Fruit fly (Drosophila melanogaster) whole organism, embryonic: ENCODE results near the gene Nubp1.

Source experiments
- Bdp1 ChIP-seq: fragments of 200-800 bp; sonication (Bioruptor generic); optimal IDR thresholded peaks from 3 replicates; lab custom pipeline; 2016; ENCODE audit warnings: missing biosample characterization, missing genetic modification characterization
- Bgb ChIP-seq: fragments of 200-800 bp; sonication (Bioruptor generic); IDR thresholded peaks from 2 replicates; pipeline ENCODE4 v1.3.6; 2022; ENCODE audit warnings: missing biosample characterization, missing genetic modification characterization; ENCODE audit not compliant: partially characterized antibody
- Bteb2 ChIP-seq: fragments of 200-800 bp; sonication (Bioruptor generic); optimal IDR thresholded peaks from 2 replicates; lab custom pipeline; 2016; ENCODE audit warnings: missing biosample characterization, missing genetic modification characterization
- CG11560 ChIP-seq: fragments of 200-800 bp; sonication (Bioruptor generic); IDR thresholded peaks from 3 replicates; pipeline ENCODE4 v1.3.6; 2022; ENCODE audit warnings: missing biosample characterization, missing genetic modification characterization
- CG12155 ChIP-seq: fragments of 200-800 bp; sonication (Bioruptor generic); optimal IDR thresholded peaks from 3 replicates; lab custom pipeline; 2016; ENCODE audit warnings: missing biosample characterization, missing genetic modification characterization
- CG1233 ChIP-seq: fragments of 200-800 bp; sonication (Bioruptor generic); optimal IDR thresholded peaks from 4 replicates; lab custom pipeline; 2018; ENCODE audit warnings: missing biosample characterization, mild to moderate bottlenecking, missing genetic modification characterization
- CG17829 ChIP-seq: fragments of 200-800 bp; optimal IDR thresholded peaks from 2 replicates; lab custom pipeline; 2019; ENCODE audit warnings: missing biosample characterization, mild to moderate bottlenecking, missing genetic modification characterization, moderate library complexity
- CG17912 ChIP-seq: fragments of 200-800 bp; sonication (Bioruptor generic); optimal IDR thresholded peaks from 2 replicates; lab custom pipeline; 2018; ENCODE audit warnings: missing biosample characterization, mild to moderate bottlenecking, missing genetic modification characterization
- CG2116 ChIP-seq: fragments of 200-800 bp; sonication (Bioruptor generic); optimal IDR thresholded peaks from 3 replicates; lab custom pipeline; 2018; ENCODE audit warnings: missing biosample characterization, mild to moderate bottlenecking, missing genetic modification characterization
- CG30403 ChIP-seq: fragments of 200-800 bp; sonication (Bioruptor generic); optimal IDR thresholded peaks from 3 replicates; lab custom pipeline; 2016; ENCODE audit warnings: missing biosample characterization, missing genetic modification characterization
- CG31441 ChIP-seq: fragments of 200-800 bp; sonication (Bioruptor generic); IDR thresholded peaks from 2 replicates; pipeline ENCODE4 v1.3.6; 2022; ENCODE audit warnings: missing biosample characterization, missing genetic modification characterization
- CG32767 ChIP-seq: fragments of 200-800 bp; sonication (Bioruptor generic); IDR thresholded peaks from 2 replicates; pipeline ENCODE4 v1.3.6; 2022; ENCODE audit warnings: missing biosample characterization, missing genetic modification characterization
- CG34376 ChIP-seq: fragments of 200-800 bp; sonication (Bioruptor generic); optimal IDR thresholded peaks from 2 replicates; lab custom pipeline; 2018; ENCODE audit warnings: missing biosample characterization, mild to moderate bottlenecking, missing genetic modification characterization
- CG6683 ChIP-seq: fragments of 200-800 bp; sonication (Bioruptor generic); optimal IDR thresholded peaks from 2 replicates; lab custom pipeline; 2017; ENCODE audit warnings: missing biosample characterization, mild to moderate bottlenecking, missing genetic modification characterization, missing genetic modification reagents
- CG7987 ChIP-seq: fragments of 200-800 bp; sonication (Bioruptor generic); optimal IDR thresholded peaks from 2 replicates; lab custom pipeline; 2018; ENCODE audit warnings: missing biosample characterization, mild to moderate bottlenecking, missing genetic modification characterization, moderate library complexity
- CG8359 ChIP-seq: fragments of 200-800 bp; sonication (Bioruptor generic); optimal IDR thresholded peaks from 2 replicates; lab custom pipeline; 2017; ENCODE audit warnings: missing biosample characterization, mild to moderate bottlenecking, missing genetic modification characterization, borderline replicate concordance
- CG9727 ChIP-seq: fragments of 200-800 bp; sonication (Bioruptor generic); optimal IDR thresholded peaks from 3 replicates; lab custom pipeline; 2017; ENCODE audit warnings: missing biosample characterization, mild to moderate bottlenecking, missing genetic modification characterization
- CG9817 ChIP-seq: fragments of 200-800 bp; sonication (Bioruptor generic); optimal IDR thresholded peaks from 2 replicates; lab custom pipeline; 2018; ENCODE audit warnings: missing biosample characterization, mild to moderate bottlenecking, missing genetic modification characterization, moderate library complexity
- CG9932 ChIP-seq: fragments of 200-800 bp; sonication (Bioruptor generic); IDR thresholded peaks from 2 replicates; pipeline ENCODE4 v1.3.6; 2022; ENCODE audit warnings: missing biosample characterization, missing genetic modification characterization
- Deaf1 ChIP-seq: fragments of 200-800 bp; optimal IDR thresholded peaks from 3 replicates; lab custom pipeline; 2019; ENCODE audit warnings: missing biosample characterization, mild to moderate bottlenecking, missing genetic modification characterization, moderate library complexity
- Doc3 ChIP-seq: fragments of 200-800 bp; sonication (Bioruptor generic); IDR thresholded peaks from 3 replicates; pipeline ENCODE4 v1.3.6; 2022; ENCODE audit warnings: missing biosample characterization, missing genetic modification characterization; ENCODE audit not compliant: partially characterized antibody
- Dp ChIP-seq: fragments of 200-800 bp; sonication (Bioruptor generic); optimal IDR thresholded peaks from 2 replicates; lab custom pipeline; 2018; ENCODE audit warnings: missing biosample characterization, mild to moderate bottlenecking, missing genetic modification characterization, moderate library complexity
- Dref ChIP-seq: fragments of 200-800 bp; sonication (Bioruptor generic); IDR thresholded peaks from 2 replicates; pipeline ENCODE4 v1.3.6; 2022; ENCODE audit warnings: missing biosample characterization, missing genetic modification characterization
- Ets65A ChIP-seq: fragments of 200-800 bp; sonication (Bioruptor generic); peaks from one replicate; lab custom pipeline; 2016; ENCODE audit warnings: missing biosample characterization, missing genetic modification characterization
- Ets97D ChIP-seq: fragments of 200-800 bp; sonication (Bioruptor generic); optimal IDR thresholded peaks from 3 replicates; lab custom pipeline; 2016; ENCODE audit warnings: missing biosample characterization, missing genetic modification characterization
- Fer3 ChIP-seq: fragments of 200-800 bp; sonication (Bioruptor generic); optimal IDR thresholded peaks from 2 replicates; lab custom pipeline; 2018; ENCODE audit warnings: missing biosample characterization, mild to moderate bottlenecking, missing genetic modification characterization, moderate library complexity
- Pdp1 ChIP-seq, 2 experiments: fragments of 200-800 bp; sonication (Bioruptor generic); optimal IDR thresholded peaks; 3 replicates each; lab custom pipeline; 2016; ENCODE audit warnings: missing biosample characterization in 2 of 2, missing genetic modification characterization in 2 of 2, mild to moderate bottlenecking in 1 of 2, moderate library complexity in 1 of 2
- Spps ChIP-seq: fragments of 200-800 bp; sonication (Bioruptor generic); optimal IDR thresholded peaks from 2 replicates; lab custom pipeline; 2018; ENCODE audit warnings: missing biosample characterization, mild to moderate bottlenecking, missing genetic modification characterization
- Xbp1 ChIP-seq: fragments of 200-800 bp; sonication (Bioruptor generic); optimal IDR thresholded peaks from 3 replicates; lab custom pipeline; 2016; ENCODE audit warnings: missing biosample characterization, mild to moderate bottlenecking, missing genetic modification characterization
- Xrp1 ChIP-seq: fragments of 200-800 bp; sonication (Bioruptor generic); IDR thresholded peaks from 2 replicates; pipeline ENCODE4 v1.3.6; 2022; ENCODE audit warnings: missing biosample characterization, missing genetic modification characterization
- ato ChIP-seq: fragments of 200-800 bp; sonication (Bioruptor generic); IDR thresholded peaks from 2 replicates; pipeline ENCODE4 v1.3.6; 2022; ENCODE audit warnings: missing biosample characterization, missing genetic modification characterization; ENCODE audit not compliant: partially characterized antibody
- ci ChIP-seq: fragments of 200-800 bp; sonication (Bioruptor generic); IDR thresholded peaks from 3 replicates; pipeline ENCODE4 v1.3.6; 2022; ENCODE audit warnings: missing biosample characterization, missing genetic modification characterization
- danr ChIP-seq: fragments of 200-800 bp; sonication (Bioruptor generic); IDR thresholded peaks from 2 replicates; pipeline ENCODE4 v1.3.6; 2022; ENCODE audit warnings: missing biosample characterization, missing genetic modification characterization
- dati ChIP-seq: fragments of 200-800 bp; sonication (Bioruptor generic); IDR thresholded peaks from 2 replicates; pipeline ENCODE4 v1.3.6; 2022; ENCODE audit warnings: missing biosample characterization, missing genetic modification characterization
- eyg ChIP-seq: fragments of 200-800 bp; sonication (Bioruptor generic); optimal IDR thresholded peaks from 3 replicates; lab custom pipeline; 2016; ENCODE audit warnings: missing biosample characterization, missing genetic modification characterization
- fd96Cb ChIP-seq: fragments of 200-800 bp; sonication (Bioruptor generic); optimal IDR thresholded peaks from 2 replicates; lab custom pipeline; 2018; ENCODE audit warnings: missing biosample characterization, mild to moderate bottlenecking, missing genetic modification characterization, moderate library complexity
- gcm2 ChIP-seq: fragments of 200-800 bp; sonication (Bioruptor generic); optimal IDR thresholded peaks from 2 replicates; lab custom pipeline; 2016; ENCODE audit warnings: missing biosample characterization, missing genetic modification characterization
- gfzf ChIP-seq: fragments of 200-800 bp; sonication (Bioruptor generic); optimal IDR thresholded peaks from 2 replicates; lab custom pipeline; 2016; ENCODE audit warnings: missing biosample characterization, mild to moderate bottlenecking, missing genetic modification characterization, moderate library complexity
- grau ChIP-seq: fragments of 200-800 bp; optimal IDR thresholded peaks from 3 replicates; lab custom pipeline; 2019; ENCODE audit warnings: missing biosample characterization, mild to moderate bottlenecking, missing genetic modification characterization, moderate library complexity
- hth ChIP-seq: fragments of >200 bp; optimal IDR thresholded peaks from 2 replicates; lab custom pipeline; 2017; ENCODE audit warnings: inconsistent platforms
- lbe ChIP-seq: fragments of 200-800 bp; sonication (Bioruptor generic); optimal IDR thresholded peaks from 2 replicates; lab custom pipeline; 2016; ENCODE audit warnings: missing biosample characterization, mild to moderate bottlenecking, missing genetic modification characterization
- nerfin-2 ChIP-seq: fragments of 200-800 bp; sonication (Bioruptor generic); IDR thresholded peaks from 2 replicates; pipeline ENCODE4 v1.3.6; 2022; ENCODE audit warnings: missing biosample characterization, missing genetic modification characterization; ENCODE audit not compliant: partially characterized antibody
- pb ChIP-seq: fragments of 200-800 bp; sonication (Bioruptor generic); optimal IDR thresholded peaks from 3 replicates; lab custom pipeline; 2016; ENCODE audit warnings: missing biosample characterization, missing genetic modification characterization
- pum ChIP-seq: fragments of 200-800 bp; sonication (Bioruptor generic); optimal IDR thresholded peaks from 2 replicates; lab custom pipeline; 2016; ENCODE audit warnings: missing biosample characterization, missing genetic modification characterization
- schlank ChIP-seq: fragments of 200-800 bp; sonication (Bioruptor generic); optimal IDR thresholded peaks from 2 replicates; lab custom pipeline; 2018; ENCODE audit warnings: missing biosample characterization, mild to moderate bottlenecking, missing genetic modification characterization
- sens ChIP-seq: fragments of 200-800 bp; sonication (Bioruptor generic); peaks from one replicate; lab custom pipeline; 2016; ENCODE audit warnings: missing biosample characterization, missing genetic modification characterization
- sima ChIP-seq: fragments of 200-800 bp; sonication (Bioruptor generic); optimal IDR thresholded peaks from 2 replicates; lab custom pipeline; 2016; ENCODE audit warnings: missing biosample characterization, missing genetic modification characterization
- sug ChIP-seq: fragments of 200-800 bp; optimal IDR thresholded peaks from 2 replicates; lab custom pipeline; 2019; ENCODE audit warnings: missing biosample characterization, mild to moderate bottlenecking, missing genetic modification characterization, moderate library complexity
- tna ChIP-seq: fragments of 200-800 bp; sonication (Bioruptor generic); IDR thresholded peaks from 2 replicates; pipeline ENCODE4 v1.3.6; 2022; ENCODE audit warnings: missing biosample characterization, missing genetic modification characterization; ENCODE audit not compliant: partially characterized antibody
- trem ChIP-seq: fragments of 200-800 bp; optimal IDR thresholded peaks from 3 replicates; lab custom pipeline; 2019; ENCODE audit warnings: missing biosample characterization, mild to moderate bottlenecking, missing genetic modification characterization, moderate library complexity
- vvl ChIP-seq: fragments of 200-800 bp; sonication (Bioruptor generic); IDR thresholded peaks from 2 replicates; pipeline ENCODE4 v1.3.6; 2022; ENCODE audit warnings: missing biosample characterization, missing genetic modification characterization

The Nubp1 gene

dm6 chr2L:16727578-16728023 is 4.7 kb upstream of the Nubp1 start, which contains the start of gene VhaSFD (continued):
- TF ChIP-seq ato (GFP tag; lab: Robert Waterston, UW) = peak; percentile 47; the same call in 1 of the 2 replicates
- TF ChIP-seq gcm2 (GFP tag; lab: Kevin White, UChicago) = no peak
- TF ChIP-seq pum (GFP tag; lab: Kevin White, UChicago) = no peak
- TF ChIP-seq Xrp1 (GFP tag; lab: Robert Waterston, UW) = no peak
- no peak for TF ChIP-seq eyg
- peak; percentile 7 for TF ChIP-seq CG6683 (GFP tag; lab: Kevin White, UChicago)
- no peak for TF ChIP-seq CG8359
- TF ChIP-seq lbe = peak; percentile 61
- peak; percentile 54 for TF ChIP-seq CG34376 (GFP tag; lab: Kevin White, UChicago)
- peak; percentile 94 for TF ChIP-seq Dref (GFP tag; lab: Robert Waterston, UW)
- TF ChIP-seq danr (GFP tag; lab: Robert Waterston, UW) = no peak
- peak; percentile 56 for TF ChIP-seq CG17829 (tag; lab: Kevin White, UChicago)
- TF ChIP-seq Doc3 = peak; percentile 67
- no peak for TF ChIP-seq Ets65A (GFP tag; lab: Kevin White, UChicago)
- peak; percentile 71 for TF ChIP-seq Dp
- TF ChIP-seq Spps (tag; lab: Kevin White, UChicago) = no peak
- TF ChIP-seq CG12155 (GFP tag; lab: Kevin White, UChicago) = no peak
- peak; percentile 42 for TF ChIP-seq grau (tag; lab: Kevin White, UChicago)
- TF ChIP-seq ci (GFP tag; lab: Robert Waterston, UW) = 0 out of 3 replicates have a peak, but pooled peaks have one; percentile 5
- TF ChIP-seq Bdp1 (GFP tag; lab: Kevin White, UChicago) = no peak
- TF ChIP-seq dati (GFP tag; lab: Robert Waterston, UW) = no peak
- TF ChIP-seq vvl (GFP tag; lab: Robert Waterston, UW) = 0 out of 2 replicates have a peak, but pooled peaks have one; percentile 48
- TF ChIP-seq Bgb (GFP tag; lab: Robert Waterston, UW) = peak; percentile 83
- no peak for TF ChIP-seq pb (GFP tag; lab: Kevin White, UChicago)
- TF ChIP-seq Deaf1 (tag; lab: Kevin White, UChicago) = no peak
- no peak for TF ChIP-seq CG9817
- TF ChIP-seq sens = peak; percentile 74
- peak; percentile 30 for TF ChIP-seq Xbp1 (GFP tag; lab: Kevin White, UChicago)
- no peak for TF ChIP-seq CG17912 (GFP tag; lab: Kevin White, UChicago)
- peak; percentile 5 for TF ChIP-seq CG1233
- no peak; the same call in 1 of the 2 replicates for TF ChIP-seq CG31441 (GFP tag; lab: Robert Waterston, UW)
- TF ChIP-seq CG9932 = peak; percentile 53
- peak; percentile 76 for TF ChIP-seq nerfin-2
- no peak for TF ChIP-seq hth (lab: Kevin White, UChicago)
- TF ChIP-seq trem (tag; lab: Kevin White, UChicago) = peak; percentile 99
- TF ChIP-seq CG2116 = peak; percentile 88
- TF ChIP-seq CG7987 = peak; percentile 67
- peak; percentile 40 for TF ChIP-seq Ets97D (GFP tag; lab: Kevin White, UChicago)
- TF ChIP-seq sima = no peak
- TF ChIP-seq CG11560 (tag; lab: Robert Waterston, UW) = peak; percentile 99
- no peak for TF ChIP-seq schlank (tag; lab: Kevin White, UChicago)
- TF ChIP-seq Fer3 (tag; lab: Kevin White, UChicago) = no peak
- TF ChIP-seq fd96Cb = peak; percentile 3
- peak; percentile 62 for TF ChIP-seq sug (tag; lab: Kevin White, UChicago)
- TF ChIP-seq CG30403 (GFP tag; lab: Kevin White, UChicago) = peak; percentile 39
- peak; percentile 19 for TF ChIP-seq gfzf
- TF ChIP-seq Pdp1 (GFP tag; optimal IDR thresholded peaks at IDR 0.05; lab: Kevin White, UChicago) = peak in 1 of 2 experiments; percentile 57
- 0 out of 2 replicates have a peak, but pooled peaks have one; percentile 14 for TF ChIP-seq CG32767 (GFP tag; lab: Robert Waterston, UW)
- no peak for TF ChIP-seq CG9727 (GFP tag; lab: Kevin White, UChicago)
- TF ChIP-seq Bteb2 (GFP tag; lab: Kevin White, UChicago) = no peak
- TF ChIP-seq tna (GFP tag; lab: Robert Waterston, UW) = peak; percentile 32; the same call in 1 of the 2 replicates
